Worm (Caenorhabditis elegans): ENCODE measurements around the gene hil-3.

The hil-3 gene

DNA sequence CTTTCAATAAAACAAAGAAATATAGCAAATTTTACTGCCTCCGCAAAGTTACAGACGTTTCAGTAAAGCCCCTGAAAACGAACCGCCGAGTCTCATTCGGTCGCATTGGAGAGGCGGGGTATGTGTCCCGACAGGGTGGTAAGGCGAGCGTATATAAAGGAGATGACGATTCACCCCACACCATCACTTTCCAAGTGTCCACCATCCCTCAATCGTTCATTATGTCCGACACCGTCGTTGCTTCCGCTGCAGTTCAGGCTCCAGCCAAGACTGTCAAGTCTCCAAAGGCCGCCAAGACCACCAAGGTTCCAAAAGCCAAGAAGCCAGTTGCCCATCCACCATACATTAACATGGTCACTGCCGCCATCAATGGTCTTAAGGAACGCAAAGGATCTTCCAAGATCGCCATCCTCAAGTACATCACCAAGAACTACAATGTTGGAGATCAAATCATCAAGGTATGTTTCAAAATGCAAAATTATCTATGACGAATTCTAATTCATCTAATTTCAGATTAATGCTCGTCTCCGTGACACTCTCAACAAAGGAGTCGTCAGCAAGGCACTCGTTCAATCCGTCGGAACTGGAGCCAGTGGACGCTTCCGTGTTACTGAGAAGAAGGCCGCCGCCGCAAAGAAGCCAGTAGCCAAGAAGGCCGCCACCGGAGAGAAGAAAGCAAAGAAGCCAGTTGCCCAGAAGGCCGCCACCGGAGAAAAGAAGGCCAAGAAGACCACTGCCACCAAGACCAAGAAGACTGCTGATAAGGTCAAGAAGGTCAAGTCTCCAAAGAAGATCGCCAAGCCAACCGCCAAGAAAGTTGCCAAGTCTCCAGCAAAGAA lies at the start of gene hil-3:
hil-3 (plus strand) TSS at position 195 of the 839 bp plus-strand sequence.
- TF ChIP-seq W03F9.2 (tag; optimal IDR thresholded peaks at IDR 0.05) = no peak
- TF ChIP-seq dao-5 (tag; optimal IDR thresholded peaks at IDR 0.05) = no peak
- no peak for TF ChIP-seq him-1 (tag; optimal IDR thresholded peaks at IDR 0.05)

DNA sequence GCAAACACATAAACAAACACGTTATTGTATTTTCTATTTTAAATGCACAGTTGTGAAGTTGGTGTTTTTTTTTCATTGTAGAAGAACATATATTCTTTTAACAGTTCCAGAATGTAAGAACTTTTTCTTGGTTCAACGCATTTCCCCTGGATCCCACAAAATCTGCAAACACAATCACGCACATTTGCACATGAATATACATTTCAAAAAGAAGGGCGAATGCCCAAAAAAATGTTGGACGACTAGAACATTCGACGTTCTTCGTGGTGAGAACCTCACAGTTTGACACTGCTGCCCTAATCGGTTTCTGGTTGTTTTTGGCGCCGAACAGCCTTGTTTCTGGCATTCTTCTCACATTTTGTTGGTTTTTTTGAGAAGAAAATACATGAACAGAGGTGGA lies 49.4 kb upstream of the hil-3 start:
- TF ChIP-seq W03F9.2 (tag; optimal IDR thresholded peaks at IDR 0.05) = peak; percentile 24
- no peak for TF ChIP-seq dao-5 (tag; optimal IDR thresholded peaks at IDR 0.05)
- no peak for TF ChIP-seq him-1 (tag; optimal IDR thresholded peaks at IDR 0.05)

DNA sequence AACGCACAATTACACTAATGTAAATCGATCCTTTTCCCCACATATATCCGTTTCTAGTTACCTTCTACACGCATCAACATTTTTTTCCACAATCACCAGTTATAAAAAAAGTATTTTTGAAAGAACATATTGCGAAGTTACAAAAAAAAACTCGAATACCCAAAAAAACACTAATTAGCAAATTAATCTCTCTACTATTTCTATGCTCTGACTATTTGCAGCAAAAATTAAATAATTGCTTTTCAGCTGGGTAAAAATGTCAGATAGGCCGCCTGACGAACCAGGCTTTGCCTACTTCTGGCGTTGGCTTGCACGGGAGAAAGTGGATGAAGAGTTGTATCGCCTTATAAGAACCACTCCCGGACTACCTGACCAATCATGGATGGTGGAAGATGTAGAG lies 48.8 kb upstream of the hil-3 start, which contains the start of gene K07E3.1:
K07E3.1 (plus strand) TSS at position 247 of the 400 bp plus-strand sequence.
- TF ChIP-seq dao-5 (tag; optimal IDR thresholded peaks at IDR 0.05) (no peak), him-1 (tag; optimal IDR thresholded peaks at IDR 0.05) (no peak), W03F9.2 (tag; optimal IDR thresholded peaks at IDR 0.05) (no peak)

DNA sequence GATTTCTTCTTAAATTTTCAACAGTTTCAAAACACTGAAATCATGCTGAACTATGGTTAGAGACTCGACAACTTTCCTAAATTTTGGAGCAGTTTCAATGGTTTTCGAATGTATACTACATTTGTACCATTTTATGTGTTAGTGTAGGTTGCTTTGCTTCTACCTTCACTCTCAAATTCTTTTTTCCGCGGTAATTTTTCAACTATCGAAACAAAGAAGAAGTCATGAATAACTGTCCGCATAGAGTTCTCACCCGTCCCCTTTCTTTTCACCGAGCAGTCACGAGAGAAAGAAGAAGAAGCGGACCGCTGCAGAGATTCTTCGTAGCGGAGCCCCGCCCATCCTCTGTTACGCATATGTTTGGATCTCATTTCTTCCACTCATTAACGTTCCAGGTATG lies 42.8 kb upstream of the hil-3 start, which contains the start of gene hlh-8:
hlh-8 (plus strand) TSS at position 301 of the 400 bp plus-strand sequence.
- TF ChIP-seq W03F9.2 (tag; optimal IDR thresholded peaks at IDR 0.05) = no peak
- TF ChIP-seq him-1 (tag; optimal IDR thresholded peaks at IDR 0.05) = no peak
- TF ChIP-seq dao-5 (tag; optimal IDR thresholded peaks at IDR 0.05) = no peak

DNA sequence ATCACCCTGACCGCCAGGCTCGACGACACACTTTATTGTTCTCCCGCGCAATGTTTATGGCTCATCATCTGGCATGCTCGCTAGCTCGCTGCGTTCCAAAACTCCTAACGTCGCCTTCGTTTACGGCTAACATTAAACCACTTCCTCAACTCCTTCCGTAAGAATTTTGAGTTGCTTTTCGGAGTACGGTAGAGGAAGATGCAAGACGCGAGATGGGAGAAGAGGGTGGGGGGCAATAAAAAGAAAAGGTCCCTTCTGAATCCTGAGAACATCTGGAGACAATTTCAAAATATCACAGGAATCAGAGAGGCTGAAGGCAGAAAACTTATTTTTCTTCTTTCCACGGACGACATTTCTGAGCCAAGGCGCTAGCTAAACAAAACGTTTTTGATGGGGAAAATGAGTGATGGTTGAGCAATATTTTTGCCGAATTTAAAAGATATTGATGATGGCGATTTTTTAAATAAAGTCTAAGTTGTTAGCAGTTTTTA lies 41.1 kb upstream of the hil-3 start:
- no peak for TF ChIP-seq him-1 (tag; optimal IDR thresholded peaks at IDR 0.05)
- TF ChIP-seq W03F9.2 (tag; optimal IDR thresholded peaks at IDR 0.05) = no peak
- no peak for TF ChIP-seq dao-5 (tag; optimal IDR thresholded peaks at IDR 0.05)

DNA sequence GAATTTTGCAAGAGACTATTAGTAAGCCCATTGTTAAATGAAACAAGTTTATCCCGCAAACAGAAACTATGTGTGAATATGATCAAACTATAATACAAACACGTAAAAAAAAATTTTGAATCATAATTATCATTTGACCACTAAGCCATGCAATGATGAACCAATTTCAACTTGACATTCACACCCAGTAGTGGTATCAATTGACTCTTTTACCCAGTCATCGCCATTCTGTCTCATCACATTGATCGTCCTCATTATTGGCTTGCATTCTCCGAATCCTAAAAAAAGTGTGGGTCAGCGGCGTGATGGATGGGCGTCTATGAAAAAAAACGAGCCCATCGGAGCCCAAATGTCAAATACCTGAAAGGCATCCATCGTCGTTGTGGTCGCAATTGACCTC lies 38.7 kb upstream of the hil-3 start:
- TF ChIP-seq W03F9.2 (tag; optimal IDR thresholded peaks at IDR 0.05) (no peak), dao-5 (tag; optimal IDR thresholded peaks at IDR 0.05) (no peak)

DNA sequence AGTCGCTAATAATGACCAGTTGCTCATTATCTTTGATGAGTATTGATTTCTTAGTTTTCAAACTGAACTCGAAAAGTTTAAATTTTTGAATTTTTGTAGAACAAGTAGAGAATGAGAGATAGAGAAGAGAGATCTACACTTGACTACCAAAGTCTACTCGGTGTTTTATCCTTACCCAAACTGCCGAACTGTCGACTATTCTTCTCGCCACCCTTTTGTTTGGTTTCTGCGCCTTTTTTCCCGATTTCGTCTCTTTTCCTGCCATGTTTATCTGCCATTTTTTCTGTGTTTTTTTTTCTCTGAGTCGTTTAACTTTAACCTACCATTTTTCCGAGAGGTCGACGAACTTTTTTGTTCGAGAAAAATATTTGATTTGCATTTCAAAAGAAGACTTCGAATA lies 35.8 kb upstream of the hil-3 start, which contains the start of gene C02B8.12:
C02B8.12 (minus strand) TSS at position 175 of the 400 bp plus-strand sequence.
- TF ChIP-seq W03F9.2 (tag; optimal IDR thresholded peaks at IDR 0.05) (no peak), him-1 (tag; optimal IDR thresholded peaks at IDR 0.05) (no peak), dao-5 (tag; optimal IDR thresholded peaks at IDR 0.05) (no peak)

DNA sequence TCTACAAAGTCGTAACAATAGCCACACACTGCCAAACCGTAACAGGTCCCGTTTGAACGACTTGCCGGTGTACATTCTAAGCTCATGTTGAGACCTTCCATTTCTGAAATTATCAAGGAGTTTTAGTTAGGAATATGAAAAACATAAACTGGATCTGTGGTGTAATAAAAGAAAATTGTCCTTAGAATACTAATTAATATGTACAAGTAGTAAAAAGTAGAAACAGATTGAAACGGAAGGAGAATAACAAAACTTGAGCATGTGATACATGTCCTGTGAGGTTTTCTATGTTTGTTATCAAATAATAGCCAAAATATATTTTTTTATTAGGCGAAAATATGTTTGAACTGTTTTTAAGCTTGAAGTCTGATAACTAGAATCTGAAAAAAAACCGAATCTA lies 29.4 kb upstream of the hil-3 start, which contains the start of gene frpr-1:
frpr-1 (minus strand) TSS at position 101 of the 400 bp plus-strand sequence.
- TF ChIP-seq W03F9.2 (tag; optimal IDR thresholded peaks at IDR 0.05) (no peak), dao-5 (tag; optimal IDR thresholded peaks at IDR 0.05) (no peak), him-1 (tag; optimal IDR thresholded peaks at IDR 0.05) (no peak)

DNA sequence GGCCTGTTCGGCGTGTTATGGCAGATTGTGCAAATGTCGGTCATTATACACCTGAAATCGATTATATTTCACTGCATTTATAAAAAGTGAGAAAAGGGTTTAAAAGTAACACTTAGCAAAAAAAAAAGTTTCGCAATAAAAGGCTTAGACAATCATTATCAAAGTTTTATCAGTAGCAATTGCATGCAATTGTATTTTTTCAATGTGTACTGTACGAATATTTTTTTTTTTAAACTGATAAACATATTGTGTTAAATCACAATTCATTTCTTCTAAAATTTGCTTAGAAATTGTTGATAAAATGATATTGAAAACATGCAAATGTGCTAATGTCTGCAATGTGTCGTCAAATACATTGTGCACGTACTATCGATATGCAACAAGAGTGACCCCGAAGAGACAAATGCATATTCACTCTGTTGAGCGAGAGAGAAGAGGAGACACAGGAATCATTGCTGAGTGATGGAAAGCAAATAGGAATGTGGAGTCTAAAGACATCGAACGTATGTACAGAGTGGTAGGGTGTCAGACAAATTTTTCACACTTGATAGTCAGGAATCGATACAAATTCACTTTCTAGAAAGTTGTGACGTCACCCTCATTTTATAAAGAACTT lies 22.6 kb upstream of the hil-3 start, which contains the start of gene C02B8.6:
C02B8.6 (minus strand) TSS at position 51 of the 616 bp plus-strand sequence.
- TF ChIP-seq him-1 (tag; optimal IDR thresholded peaks at IDR 0.05) = no peak
- TF ChIP-seq dao-5 (tag; optimal IDR thresholded peaks at IDR 0.05) = no peak
- peak; percentile 48 for TF ChIP-seq W03F9.2 (tag; optimal IDR thresholded peaks at IDR 0.05)

DNA sequence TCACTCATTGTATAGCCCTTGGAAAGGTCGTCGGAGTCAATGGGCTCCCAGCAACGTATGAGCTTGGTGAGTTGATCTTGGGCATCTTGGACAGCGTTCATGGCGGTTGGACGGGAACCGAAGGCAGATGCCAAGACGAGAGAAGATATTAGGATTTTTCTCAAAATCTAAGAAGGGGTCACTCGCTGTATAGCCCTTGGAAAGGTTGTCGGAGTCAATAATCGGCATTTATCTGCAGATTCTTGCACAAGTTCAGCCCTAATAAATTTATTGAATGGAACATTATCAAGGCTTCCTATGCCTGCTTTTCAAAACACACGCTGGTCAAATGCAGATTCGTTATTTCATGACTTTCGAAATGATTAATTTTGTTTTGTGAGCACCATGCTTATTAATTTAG lies 21.2 kb upstream of the hil-3 start, which contains the start of gene C02B8.7:
C02B8.7 (minus strand) TSS at position 101 of the 400 bp plus-strand sequence.
- TF ChIP-seq W03F9.2 (tag; optimal IDR thresholded peaks at IDR 0.05) (no peak), dao-5 (tag; optimal IDR thresholded peaks at IDR 0.05) (no peak), him-1 (tag; optimal IDR thresholded peaks at IDR 0.05) (no peak)

DNA sequence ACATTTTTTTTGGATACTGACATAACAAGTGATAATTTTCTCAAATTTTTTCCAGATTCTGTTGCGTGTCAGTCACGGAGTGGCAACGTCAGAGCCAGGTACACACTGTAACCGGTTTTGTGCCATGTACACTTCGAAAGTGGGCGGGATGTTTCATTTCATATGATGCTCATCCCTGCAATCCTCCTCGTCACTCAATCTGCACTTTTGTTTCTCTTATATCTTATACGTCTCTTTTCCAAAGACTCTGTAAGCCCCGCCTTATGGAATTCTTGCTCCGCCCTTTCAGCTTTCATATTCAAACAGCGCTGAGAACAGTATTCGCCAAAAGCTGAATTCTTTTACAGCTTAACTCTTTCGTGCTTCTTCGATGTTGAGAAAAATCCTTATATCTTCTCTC lies 19.8 kb upstream of the hil-3 start, which contains the start of gene C02B8.3:
C02B8.3 (plus strand) TSS at position 301 of the 400 bp plus-strand sequence.
- TF ChIP-seq him-1 (tag; optimal IDR thresholded peaks at IDR 0.05) (no peak), W03F9.2 (tag; optimal IDR thresholded peaks at IDR 0.05) (no peak)

DNA sequence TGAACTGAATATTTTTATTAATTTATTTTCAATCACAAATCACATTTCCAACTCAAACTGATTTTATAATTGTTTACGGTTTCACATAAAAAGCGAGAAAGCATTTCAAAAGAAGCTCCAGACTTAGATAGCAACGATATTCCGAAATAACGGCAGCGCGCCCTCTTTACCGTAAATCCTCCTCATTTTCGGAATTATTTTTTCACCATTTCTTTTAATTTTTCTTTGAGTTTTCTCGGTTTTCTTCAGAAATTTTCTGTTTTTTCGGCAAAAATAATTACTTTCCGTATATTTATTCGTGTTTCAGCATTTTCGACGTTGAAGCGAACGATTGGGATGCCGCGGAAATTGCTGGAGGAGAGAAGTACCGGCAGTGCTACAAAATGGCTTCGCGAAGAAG lies 11.6 kb upstream of the hil-3 start, which contains the start of gene C02B8.1:
C02B8.1 (plus strand) TSS at position 301 of the 400 bp plus-strand sequence.
- TF ChIP-seq him-1 (tag; optimal IDR thresholded peaks at IDR 0.05) (no peak), dao-5 (tag; optimal IDR thresholded peaks at IDR 0.05) (no peak), W03F9.2 (tag; optimal IDR thresholded peaks at IDR 0.05) (no peak)

DNA sequence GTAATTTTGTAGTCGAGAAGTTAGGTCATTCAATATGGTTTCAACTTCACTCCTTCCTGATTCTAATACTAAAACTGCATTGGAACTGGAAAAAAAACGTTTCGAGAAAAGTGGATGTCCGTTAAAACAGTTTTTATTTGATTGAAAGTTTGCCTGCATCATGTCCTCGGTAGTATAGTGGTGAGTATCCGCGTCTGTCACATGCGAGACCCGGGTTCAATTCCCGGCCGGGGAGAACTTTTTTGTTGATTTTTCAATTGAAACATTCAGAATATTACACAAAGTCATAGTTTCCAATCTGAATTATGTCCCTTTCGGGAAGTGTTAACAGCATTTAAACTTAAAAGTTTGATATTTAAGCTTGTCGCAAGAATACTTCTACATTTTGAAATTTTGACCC lies 10.0 kb upstream of the hil-3 start:
- no peak for TF ChIP-seq W03F9.2 (tag; optimal IDR thresholded peaks at IDR 0.05)
- no peak for TF ChIP-seq dao-5 (tag; optimal IDR thresholded peaks at IDR 0.05)

DNA sequence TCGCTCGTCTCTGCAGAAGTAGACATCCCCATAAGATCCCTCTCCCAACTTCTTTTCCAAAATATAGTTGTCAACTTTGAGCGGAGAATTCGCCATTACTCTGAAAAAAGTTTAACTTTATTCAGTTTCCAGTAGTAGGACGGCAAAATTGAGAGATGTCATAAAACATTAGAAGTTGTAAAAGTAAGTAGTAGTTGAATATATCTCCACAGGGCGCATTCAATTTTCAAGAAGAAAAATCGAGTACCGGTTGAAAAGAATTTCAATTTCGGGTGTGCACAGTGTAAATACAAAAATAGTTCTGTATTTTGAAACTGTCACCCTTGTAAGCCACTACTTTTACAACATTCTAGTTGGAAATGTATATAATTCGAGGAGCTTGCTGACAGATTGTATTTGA lies 8.3 kb upstream of the hil-3 start, which contains the start of gene F22F1.2:
F22F1.2 (minus strand) TSS at position 101 of the 400 bp plus-strand sequence.
- no peak for TF ChIP-seq him-1 (tag; optimal IDR thresholded peaks at IDR 0.05)
- no peak for TF ChIP-seq W03F9.2 (tag; optimal IDR thresholded peaks at IDR 0.05)
- TF ChIP-seq dao-5 (tag; optimal IDR thresholded peaks at IDR 0.05) = no peak

Measured in whole organism, L4/young adult.